Fruit fly (Drosophila melanogaster) whole organism, adult: Measurements from ENCODE around the gene CG43059.

Experiments used
- CG14711 ChIP-seq: fragments of 200-800 bp; sonication (Bioruptor generic); optimal IDR thresholded peaks from 2 replicates; lab custom pipeline; 2018; ENCODE audit warnings: missing biosample characterization, mild to moderate bottlenecking, missing genetic modification characterization, moderate library complexity
- CG1620 ChIP-seq: fragments of 200-800 bp; sonication (Bioruptor generic); optimal IDR thresholded peaks from 2 replicates; lab custom pipeline; 2016; ENCODE audit warnings: missing biosample characterization, missing genetic modification characterization
- CG33017 ChIP-seq: fragments of 200-800 bp; sonication (Bioruptor generic); optimal IDR thresholded peaks from 2 replicates; lab custom pipeline; 2018; ENCODE audit warnings: missing biosample characterization, mild to moderate bottlenecking, missing genetic modification characterization, moderate library complexity
- CG5204 ChIP-seq: fragments of 200-800 bp; sonication (Bioruptor generic); optimal IDR thresholded peaks from 2 replicates; lab custom pipeline; 2016; ENCODE audit warnings: missing biosample characterization, missing genetic modification characterization
- Clk ChIP-seq: fragments of 200-800 bp; sonication (Bioruptor generic); optimal IDR thresholded peaks from 2 replicates; lab custom pipeline; 2017; ENCODE audit warnings: missing biosample characterization, missing genetic modification characterization
- Crg-1 ChIP-seq: fragments of 200-800 bp; sonication (Bioruptor generic); optimal IDR thresholded peaks from 2 replicates; lab custom pipeline; 2016; ENCODE audit warnings: missing biosample characterization, missing genetic modification characterization
- Hr96 ChIP-seq: fragments of 200-800 bp; sonication (Bioruptor generic); optimal IDR thresholded peaks from 2 replicates; lab custom pipeline; 2016; ENCODE audit warnings: missing biosample characterization, missing genetic modification characterization
- Mnt ChIP-seq: fragments of 200-800 bp; sonication (Bioruptor generic); optimal IDR thresholded peaks from 2 replicates; lab custom pipeline; 2016; ENCODE audit warnings: missing biosample characterization, mild to moderate bottlenecking, missing genetic modification characterization
- kay ChIP-seq: fragments of 200-800 bp; sonication (Bioruptor generic); peaks from one replicate; lab custom pipeline; 2016; ENCODE audit warnings: missing biosample characterization, missing genetic modification characterization, borderline replicate concordance
- ovo ChIP-seq: fragments of 200-800 bp; sonication (Bioruptor generic); optimal IDR thresholded peaks from 2 replicates; lab custom pipeline; 2016; ENCODE audit warnings: missing biosample characterization, missing genetic modification characterization
- pad ChIP-seq: fragments of 200-800 bp; sonication (Bioruptor generic); optimal IDR thresholded peaks from 3 replicates; lab custom pipeline; 2017; ENCODE audit warnings: missing biosample characterization, missing genetic modification characterization, mild to moderate bottlenecking, moderate library complexity, missing genetic modification reagents
- tj ChIP-seq: fragments of 200-800 bp; sonication (Bioruptor generic); optimal IDR thresholded peaks from 3 replicates; lab custom pipeline; 2017; ENCODE audit warnings: missing biosample characterization, mild to moderate bottlenecking, missing genetic modification characterization, moderate library complexity

dm6 chr3L:8358138-8358537 lies 39.4 kb upstream of the CG43059 start:
- no peak for TF ChIP-seq pad
- TF ChIP-seq Clk: no peak
- TF ChIP-seq ovo (GFP tag; lab: Kevin White, UChicago): no peak
- no peak for TF ChIP-seq CG5204 (GFP tag; lab: Kevin White, UChicago)
- no peak for TF ChIP-seq Hr96 (GFP tag; lab: Kevin White, UChicago)
- TF ChIP-seq kay: no peak
- TF ChIP-seq CG1620 (GFP tag; lab: Kevin White, UChicago): no peak
- no peak for TF ChIP-seq Mnt
- TF ChIP-seq CG14711 (tag; lab: Kevin White, UChicago): peak; percentile 38
- no peak for TF ChIP-seq Crg-1 (GFP tag; lab: Kevin White, UChicago)
- no peak for TF ChIP-seq tj (GFP tag; lab: Kevin White, UChicago)
- peak; percentile 8 for TF ChIP-seq CG33017
